Fruit fly (Drosophila melanogaster): Measurements from ENCODE around the gene Ccp84Af.

Ccp84Af gene

dm6 chr3R:6708858-6709257 is 18.8 kb upstream of the Ccp84Af start (continued):
- TF ChIP-seq Mrtf (GFP tag; IDR thresholded peaks at IDR 0.05): no peak
- TF ChIP-seq CG3995 (GFP tag; optimal IDR thresholded peaks at IDR 0.05): no peak
- TF ChIP-seq D (optimal IDR thresholded peaks at IDR 0.05): no peak
- TF ChIP-seq D (GFP tag; optimal IDR thresholded peaks at IDR 0.05): no peak
- TF ChIP-seq CG12236 (GFP tag; optimal IDR thresholded peaks at IDR 0.05): no peak
- TF ChIP-seq CG16815 (GFP tag; optimal IDR thresholded peaks at IDR 0.05): no peak
- no peak for TF ChIP-seq fd102C (GFP tag; optimal IDR thresholded peaks at IDR 0.05)
- no peak for TF ChIP-seq NfI (GFP tag; optimal IDR thresholded peaks at IDR 0.05)
- no peak for TF ChIP-seq wek (GFP tag; optimal IDR thresholded peaks at IDR 0.05)
- TF ChIP-seq dan (GFP tag; IDR thresholded peaks at IDR 0.05): no peak
- TF ChIP-seq CG13123 (GFP tag; optimal IDR thresholded peaks at IDR 0.05): no peak
- no peak for TF ChIP-seq klu (GFP tag; IDR thresholded peaks at IDR 0.05)
- no peak for TF ChIP-seq tin (GFP tag; optimal IDR thresholded peaks at IDR 0.05)
- no peak for TF ChIP-seq fru (optimal IDR thresholded peaks at IDR 0.05)
- no peak for TF ChIP-seq sim (GFP tag; IDR thresholded peaks at IDR 0.05)
- no peak for TF ChIP-seq CG10654 (GFP tag; optimal IDR thresholded peaks at IDR 0.05)
- TF ChIP-seq CG11695 (GFP tag; IDR thresholded peaks at IDR 0.05): no peak
- TF ChIP-seq Fer2 (tag; optimal IDR thresholded peaks at IDR 0.05): no peak
- TF ChIP-seq Blimp-1 (GFP tag; optimal IDR thresholded peaks at IDR 0.05): no peak
- TF ChIP-seq Aef1 (GFP tag; IDR thresholded peaks at IDR 0.05): no peak
- TF ChIP-seq CG7786 (GFP tag; optimal IDR thresholded peaks at IDR 0.05): no peak
- no peak for TF ChIP-seq da (GFP tag; optimal IDR thresholded peaks at IDR 0.05)
- no peak for TF ChIP-seq CG6813 (GFP tag; optimal IDR thresholded peaks at IDR 0.05)
- TF ChIP-seq CG2120 (GFP tag; optimal IDR thresholded peaks at IDR 0.05): peak; percentile 11
- no peak for TF ChIP-seq dimm (GFP tag; IDR thresholded peaks at IDR 0.05)
- no peak for TF ChIP-seq esg (GFP tag; conservative IDR thresholded peaks at IDR 0.05)
- no peak for TF ChIP-seq CG1602 (GFP tag; optimal IDR thresholded peaks at IDR 0.05)
- peak in 1 of 2 experiments; percentile 76 for TF ChIP-seq insv (GFP tag; optimal IDR thresholded peaks at IDR 0.05)
- no peak for TF ChIP-seq CG10462 (GFP tag; optimal IDR thresholded peaks at IDR 0.05)
- TF ChIP-seq CG32772 (GFP tag; IDR thresholded peaks at IDR 0.05): no peak
- TF ChIP-seq seq (GFP tag; IDR thresholded peaks at IDR 0.05): no peak
- TF ChIP-seq zfh1 (GFP tag; IDR thresholded peaks at IDR 0.05): no peak
- no peak for TF ChIP-seq CG31388 (GFP tag; optimal IDR thresholded peaks at IDR 0.05)
- TF ChIP-seq CG14667 (GFP tag; IDR thresholded peaks at IDR 0.05): no peak
- no peak for TF ChIP-seq az2 (GFP tag; optimal IDR thresholded peaks at IDR 0.05)
- no peak for TF ChIP-seq ash1 (GFP tag; optimal IDR thresholded peaks at IDR 0.05)
- no peak; the same call in 1 of the 2 replicates for TF ChIP-seq sna (GFP tag; IDR thresholded peaks at IDR 0.05; ENCODE audit: partially characterized antibody)
- TF ChIP-seq CG8281 (tag; optimal IDR thresholded peaks at IDR 0.05): no peak
- TF ChIP-seq CG15601 (tag; optimal IDR thresholded peaks at IDR 0.05): no peak
- TF ChIP-seq disco-r (GFP tag; optimal IDR thresholded peaks at IDR 0.05): no peak
- no peak for TF ChIP-seq ranshi (GFP tag; IDR thresholded peaks at IDR 0.05)
- TF ChIP-seq CG33557 (GFP tag; optimal IDR thresholded peaks at IDR 0.05): no peak
- no peak for TF ChIP-seq Lim3 (GFP tag; IDR thresholded peaks at IDR 0.05)
- no peak for TF ChIP-seq gt (GFP tag; IDR thresholded peaks at IDR 0.05)
- TF ChIP-seq cwo (GFP tag; optimal IDR thresholded peaks at IDR 0.05): no peak
- TF ChIP-seq CG18599 (GFP tag; optimal IDR thresholded peaks at IDR 0.05): no peak
- no peak for TF ChIP-seq CG4328 (GFP tag; optimal IDR thresholded peaks at IDR 0.05)
- TF ChIP-seq Taf1 (GFP tag; IDR thresholded peaks at IDR 0.05): no peak
- no peak for TF ChIP-seq Jarid2 (GFP tag; optimal IDR thresholded peaks at IDR 0.05)
- no peak for TF ChIP-seq CG8388 (GFP tag; optimal IDR thresholded peaks at IDR 0.05)
- peak; percentile 3 for TF ChIP-seq CG30403 (GFP tag; optimal IDR thresholded peaks at IDR 0.05)
- no peak for TF ChIP-seq Vsx1 (GFP tag; optimal IDR thresholded peaks at IDR 0.05)
- peak; percentile 98 for TF ChIP-seq CG18011 (GFP tag; optimal IDR thresholded peaks at IDR 0.05)
